Worm (Caenorhabditis elegans): Measurements from ENCODE around the gene unc-58.

Gene unc-58

ce11 chrX:10078089-10078488 is 54.9 kb downstream of the unc-58 start:
- TF ChIP-seq nhr-12 (tag; optimal IDR thresholded peaks at IDR 0.05) (no peak), unc-39 (tag; optimal IDR thresholded peaks at IDR 0.05) (no peak), lsy-2 (tag; optimal IDR thresholded peaks at IDR 0.05) (no peak), mab-5 (tag; optimal IDR thresholded peaks at IDR 0.05) (no peak), flh-1 (GFP tag; optimal IDR thresholded peaks at IDR 0.05) (no peak), nhr-76 (tag; optimal IDR thresholded peaks at IDR 0.05) (no peak), blmp-1 (tag; optimal IDR thresholded peaks at IDR 0.05) (no peak), elt-3 (tag; optimal IDR thresholded peaks at IDR 0.05) (no peak)

ce11 chrX:10077297-10077696 is 55.7 kb downstream of the unc-58 start, which contains the start of gene col-176:
col-176 (plus strand) TSS chrX:10077597.
- TF ChIP-seq ces-1 (GFP tag; optimal IDR thresholded peaks at IDR 0.05): no peak
- no peak for TF ChIP-seq mab-5 (tag; optimal IDR thresholded peaks at IDR 0.05)
- no peak for TF ChIP-seq mls-2 (tag; optimal IDR thresholded peaks at IDR 0.05)
- TF ChIP-seq nhr-28 (tag; optimal IDR thresholded peaks at IDR 0.05): no peak
- no peak for TF ChIP-seq unc-39 (tag; optimal IDR thresholded peaks at IDR 0.05)
- no peak for TF ChIP-seq drap-1 (GFP tag; optimal IDR thresholded peaks at IDR 0.05)
- TF ChIP-seq sptf-1 (tag; optimal IDR thresholded peaks at IDR 0.05): no peak
- no peak for TF ChIP-seq ceh-83 (GFP tag; optimal IDR thresholded peaks at IDR 0.05)
- no peak for TF ChIP-seq ceh-43 (GFP tag; optimal IDR thresholded peaks at IDR 0.05)
- TF ChIP-seq flh-1 (GFP tag; optimal IDR thresholded peaks at IDR 0.05): no peak

DNA sequence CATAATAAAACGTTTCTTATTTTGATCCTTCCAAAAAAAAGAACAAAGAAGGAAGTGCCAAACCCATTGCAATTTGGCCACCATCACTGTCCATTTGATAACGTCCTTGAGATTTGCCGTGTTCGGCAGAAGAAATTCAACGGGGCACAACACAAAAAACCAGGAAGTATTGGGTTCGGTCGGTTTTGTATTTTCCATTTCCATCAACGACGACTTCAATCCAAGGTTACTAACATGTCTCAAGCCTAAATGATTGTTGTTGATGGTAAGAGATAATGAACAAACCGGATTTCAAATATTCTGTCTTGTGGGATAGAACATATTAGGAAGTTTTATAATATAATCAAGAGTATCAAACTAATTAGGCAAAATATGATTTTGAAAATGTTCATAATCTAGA is 56.6 kb downstream of the unc-58 start:
- TF ChIP-seq lin-32 (GFP tag; optimal IDR thresholded peaks at IDR 0.05) (no peak), ham-2 (GFP tag; optimal IDR thresholded peaks at IDR 0.05) (no peak), pha-4 (tag; optimal IDR thresholded peaks at IDR 0.05) (no peak), mls-2 (tag; optimal IDR thresholded peaks at IDR 0.05) (no peak), bed-3 (GFP tag; optimal IDR thresholded peaks at IDR 0.05) (no peak), nhr-28 (tag; optimal IDR thresholded peaks at IDR 0.05) (no peak), ceh-83 (GFP tag; optimal IDR thresholded peaks at IDR 0.05) (no peak), lin-13 (tag; optimal IDR thresholded peaks at IDR 0.05) (no peak), hlh-1 (tag; optimal IDR thresholded peaks at IDR 0.05) (no peak), ceh-39 (tag; optimal IDR thresholded peaks at IDR 0.05) (no peak), drap-1 (GFP tag; optimal IDR thresholded peaks at IDR 0.05) (no peak), unc-39 (tag; optimal IDR thresholded peaks at IDR 0.05) (no peak), lsy-2 (tag; optimal IDR thresholded peaks at IDR 0.05) (no peak), nhr-76 (tag; optimal IDR thresholded peaks at IDR 0.05) (no peak)

- TF ChIP-seq hlh-1 (tag; optimal IDR thresholded peaks at IDR 0.05): no peak
- no peak for TF ChIP-seq ceh-83 (GFP tag; optimal IDR thresholded peaks at IDR 0.05)
- TF ChIP-seq nhr-28 (tag; optimal IDR thresholded peaks at IDR 0.05): no peak
- TF ChIP-seq elt-1 (tag; optimal IDR thresholded peaks at IDR 0.05; ENCODE audit: borderline replicate concordance, insufficient read depth): no peak
- no peak for TF ChIP-seq ceh-43 (GFP tag; optimal IDR thresholded peaks at IDR 0.05)
- no peak for TF ChIP-seq M03D4.4 (tag; optimal IDR thresholded peaks at IDR 0.05)
- TF ChIP-seq drap-1 (GFP tag; optimal IDR thresholded peaks at IDR 0.05): no peak
- TF ChIP-seq bed-3 (GFP tag; optimal IDR thresholded peaks at IDR 0.05): no peak
- no peak for TF ChIP-seq elt-3 (tag; optimal IDR thresholded peaks at IDR 0.05)
- TF ChIP-seq lin-13 (tag; optimal IDR thresholded peaks at IDR 0.05): no peak
- no peak for TF ChIP-seq zip-8 (tag; optimal IDR thresholded peaks at IDR 0.05)
- TF ChIP-seq unc-62 (GFP tag; optimal IDR thresholded peaks at IDR 0.05): no peak
- no peak for TF ChIP-seq ham-2 (GFP tag; optimal IDR thresholded peaks at IDR 0.05)
- no peak for TF ChIP-seq tbx-8 (GFP tag; optimal IDR thresholded peaks at IDR 0.05)
- TF ChIP-seq nhr-12 (tag; optimal IDR thresholded peaks at IDR 0.05): no peak
- no peak for TF ChIP-seq lsy-2 (tag; optimal IDR thresholded peaks at IDR 0.05)
- TF ChIP-seq nhr-237 (tag; optimal IDR thresholded peaks at IDR 0.05): no peak
- no peak for TF ChIP-seq sptf-1 (tag; optimal IDR thresholded peaks at IDR 0.05)
- TF ChIP-seq flh-1 (GFP tag; optimal IDR thresholded peaks at IDR 0.05): no peak
Measured at ce11 chrX:10074988-10075387, 58.0 kb downstream of the unc-58 start, which contains the start of gene dao-4. dao-4 (plus strand) TSS chrX:10075288.

- TF ChIP-seq elt-1 (tag; optimal IDR thresholded peaks at IDR 0.05; ENCODE audit: borderline replicate concordance, insufficient read depth): no peak
Measured at ce11 chrX:10074233-10074632, 58.7 kb downstream of the unc-58 start, which contains the start of gene ZC373.5. ZC373.5 (minus strand) TSS chrX:10074391.

DNA sequence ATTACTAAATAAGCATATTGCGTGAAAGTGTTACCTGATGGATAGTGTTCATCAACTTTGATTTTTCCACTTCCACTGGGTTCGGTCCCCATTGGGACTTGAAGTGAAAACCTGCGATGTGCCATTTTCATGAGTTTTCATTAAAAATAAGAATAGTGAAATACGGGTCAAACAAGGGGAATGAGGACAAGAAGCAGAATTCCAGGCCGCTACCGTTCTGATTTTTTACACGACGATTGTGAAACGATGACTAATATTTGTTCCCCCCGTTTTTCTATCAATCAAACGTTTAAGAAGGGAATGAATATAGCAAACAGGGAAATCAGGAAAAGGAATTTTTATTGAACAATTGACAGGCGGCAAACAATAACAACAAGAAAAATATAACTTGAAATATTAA is 63.3 kb downstream of the unc-58 start, which contains the start of gene mlck-1:
TSS of gene mlck-1 (minus strand) at position 101 of the 400 bp plus-strand sequence.
- TF ChIP-seq bed-3 (GFP tag; optimal IDR thresholded peaks at IDR 0.05) (no peak), nhr-76 (tag; optimal IDR thresholded peaks at IDR 0.05) (no peak), ceh-83 (GFP tag; optimal IDR thresholded peaks at IDR 0.05) (no peak), lin-32 (GFP tag; optimal IDR thresholded peaks at IDR 0.05) (no peak), unc-62 (GFP tag; optimal IDR thresholded peaks at IDR 0.05) (no peak), drap-1 (GFP tag; optimal IDR thresholded peaks at IDR 0.05) (no peak), mls-2 (tag; optimal IDR thresholded peaks at IDR 0.05) (no peak), ztf-11 (tag; optimal IDR thresholded peaks at IDR 0.05) (no peak), lin-13 (tag; optimal IDR thresholded peaks at IDR 0.05) (no peak), zip-8 (tag; optimal IDR thresholded peaks at IDR 0.05) (no peak), ces-1 (GFP tag; optimal IDR thresholded peaks at IDR 0.05) (no peak), cnd-1 (tag; optimal IDR thresholded peaks at IDR 0.05) (no peak), snpc-4 (tag; optimal IDR thresholded peaks at IDR 0.05) (no peak), lsy-2 (tag; optimal IDR thresholded peaks at IDR 0.05) (no peak), elt-3 (tag; optimal IDR thresholded peaks at IDR 0.05) (no peak), pha-4 (tag; optimal IDR thresholded peaks at IDR 0.05) (no peak)

All from whole organism, mixed stage, embryonic.